Worm (Caenorhabditis elegans): ENCODE measurements around the gene spe-51.

DNA sequence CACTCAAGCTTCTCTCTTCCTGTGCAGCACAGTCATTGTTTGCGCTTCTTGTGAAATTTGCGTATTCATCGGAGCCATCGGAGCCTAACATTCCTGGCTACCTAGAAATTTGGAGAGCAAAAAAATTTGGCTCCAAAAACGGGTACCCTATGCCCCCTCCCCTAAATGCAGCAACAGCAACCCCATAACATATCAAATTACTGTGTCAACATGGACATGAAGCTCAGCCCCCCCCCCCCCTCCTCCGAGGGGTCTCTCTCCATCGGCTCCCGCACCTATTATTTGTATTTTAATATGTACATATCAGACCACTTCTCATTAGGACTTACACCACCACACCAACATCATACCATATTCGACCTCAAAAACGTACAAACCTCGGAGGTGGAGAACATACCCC is 18.2 kb upstream of the spe-51 start:
- TF ChIP-seq sem-2 (GFP tag; optimal IDR thresholded peaks at IDR 0.05) = no peak
- peak; percentile 83 for TF ChIP-seq pha-4 (tag; optimal IDR thresholded peaks at IDR 0.05)
- TF ChIP-seq unc-62 (GFP tag; optimal IDR thresholded peaks at IDR 0.05) = no peak
- no peak for TF ChIP-seq nhr-237 (tag; optimal IDR thresholded peaks at IDR 0.05)
- no peak for TF ChIP-seq snpc-4 (tag; optimal IDR thresholded peaks at IDR 0.05)
